Fruit fly (Drosophila melanogaster) whole organism, embryonic: Measurements from ENCODE around the gene CG31974.

ENCODE experiments used
- CG1024 ChIP-seq: fragments of 200-800 bp; sonication (Bioruptor generic); IDR thresholded peaks from 2 replicates; pipeline ENCODE4 v1.3.6; 2022; ENCODE audit warnings: missing biosample characterization, missing genetic modification characterization
- CG10565 ChIP-seq: fragments of 200-800 bp; sonication (Bioruptor generic); optimal IDR thresholded peaks from 3 replicates; lab custom pipeline; 2016; ENCODE audit warnings: missing biosample characterization, mild to moderate bottlenecking, missing genetic modification characterization
- CG11398 ChIP-seq: fragments of 200-800 bp; sonication (Bioruptor generic); optimal IDR thresholded peaks from 2 replicates; lab custom pipeline; 2016; ENCODE audit warnings: missing biosample characterization, missing genetic modification characterization
- CG11696 ChIP-seq: fragments of 200-800 bp; sonication (Bioruptor generic); IDR thresholded peaks from 2 replicates; pipeline ENCODE4 v1.3.6; 2022; ENCODE audit warnings: missing biosample characterization, missing genetic modification characterization
- CG15073 ChIP-seq: fragments of 200-800 bp; sonication (Bioruptor generic); optimal IDR thresholded peaks from 2 replicates; lab custom pipeline; 2016; ENCODE audit warnings: missing biosample characterization, missing genetic modification characterization
- CG1602 ChIP-seq: fragments of 200-800 bp; sonication (Bioruptor generic); optimal IDR thresholded peaks from 3 replicates; lab custom pipeline; 2016; ENCODE audit warnings: missing biosample characterization, missing genetic modification characterization
- CG17568 ChIP-seq: fragments of 200-800 bp; sonication (Bioruptor generic); optimal IDR thresholded peaks from 2 replicates; lab custom pipeline; 2018; ENCODE audit warnings: missing biosample characterization, mild to moderate bottlenecking, missing genetic modification characterization, moderate library complexity
- CG2120 ChIP-seq: fragments of 200-800 bp; sonication (Bioruptor generic); optimal IDR thresholded peaks from 3 replicates; lab custom pipeline; 2016; ENCODE audit warnings: missing biosample characterization, missing genetic modification characterization
- CG2712 ChIP-seq: fragments of 200-800 bp; optimal IDR thresholded peaks from 3 replicates; lab custom pipeline; 2019; ENCODE audit warnings: missing biosample characterization, mild to moderate bottlenecking, missing genetic modification characterization, moderate library complexity
- CG32532 ChIP-seq: fragments of 200-800 bp; sonication (Bioruptor generic); IDR thresholded peaks from 2 replicates; pipeline ENCODE4 v1.3.6; 2022; ENCODE audit warnings: missing biosample characterization, missing genetic modification characterization
- CG3281 ChIP-seq: fragments of 200-800 bp; sonication (Bioruptor generic); optimal IDR thresholded peaks from 3 replicates; lab custom pipeline; 2017; ENCODE audit warnings: missing biosample characterization, mild to moderate bottlenecking, missing genetic modification characterization
- CG43689 ChIP-seq: fragments of 200-800 bp; sonication (Bioruptor generic); IDR thresholded peaks from 2 replicates; pipeline ENCODE4 v1.3.6; 2022; ENCODE audit warnings: missing biosample characterization, missing genetic modification characterization
- CG4404 ChIP-seq: fragments of 200-800 bp; sonication (Bioruptor generic); IDR thresholded peaks from 2 replicates; pipeline ENCODE4 v1.3.6; 2022; ENCODE audit warnings: missing biosample characterization, missing genetic modification characterization
- CG5180 ChIP-seq: fragments of 200-800 bp; sonication (Bioruptor generic); optimal IDR thresholded peaks from 3 replicates; lab custom pipeline; 2017; ENCODE audit warnings: missing biosample characterization, missing genetic modification characterization, mild to moderate bottlenecking, moderate library complexity, missing genetic modification reagents
- CG6175 ChIP-seq: fragments of 200-800 bp; sonication (Bioruptor generic); IDR thresholded peaks from 3 replicates; pipeline ENCODE4 v1.3.6; 2022; ENCODE audit warnings: missing biosample characterization, missing genetic modification characterization
- CG6254 ChIP-seq: fragments of 200-800 bp; sonication (Bioruptor generic); optimal IDR thresholded peaks from 3 replicates; lab custom pipeline; 2017; ENCODE audit warnings: mild to moderate bottlenecking, missing biosample characterization, missing genetic modification reagents, missing genetic modification characterization
- CG7357 ChIP-seq: fragments of 200-800 bp; sonication (Bioruptor generic); IDR thresholded peaks from 3 replicates; pipeline ENCODE4 v1.3.6; 2022; ENCODE audit warnings: missing biosample characterization, missing genetic modification characterization
- CG7372 ChIP-seq: fragments of 200-800 bp; sonication (Bioruptor generic); IDR thresholded peaks from 2 replicates; pipeline ENCODE4 v1.3.6; 2022; ENCODE audit warnings: missing biosample characterization, missing genetic modification characterization
- CG9437 ChIP-seq: fragments of 200-800 bp; sonication (Bioruptor generic); optimal IDR thresholded peaks from 2 replicates; lab custom pipeline; 2018; ENCODE audit warnings: missing biosample characterization, mild to moderate bottlenecking, missing genetic modification characterization
- CG9817 ChIP-seq: fragments of 200-800 bp; sonication (Bioruptor generic); optimal IDR thresholded peaks from 2 replicates; lab custom pipeline; 2018; ENCODE audit warnings: missing biosample characterization, mild to moderate bottlenecking, missing genetic modification characterization, moderate library complexity
- Chrac-16 ChIP-seq: fragments of 200-800 bp; sonication (Bioruptor generic); optimal IDR thresholded peaks from 3 replicates; lab custom pipeline; 2016; ENCODE audit warnings: missing biosample characterization, missing genetic modification characterization
- Dbx ChIP-seq: fragments of 200-800 bp; sonication (Bioruptor generic); IDR thresholded peaks from 3 replicates; pipeline ENCODE4 v1.3.6; 2022; ENCODE audit warnings: missing biosample characterization, missing genetic modification characterization
- Deaf1 ChIP-seq: fragments of 200-800 bp; optimal IDR thresholded peaks from 3 replicates; lab custom pipeline; 2019; ENCODE audit warnings: missing biosample characterization, mild to moderate bottlenecking, missing genetic modification characterization, moderate library complexity
- Nf-YB ChIP-seq: fragments of 200-800 bp; sonication (Bioruptor generic); optimal IDR thresholded peaks from 3 replicates; lab custom pipeline; 2019; ENCODE audit warnings: missing biosample characterization, mild to moderate bottlenecking, missing genetic modification characterization, moderate library complexity
- NfI ChIP-seq: fragments of 200-800 bp; sonication (Bioruptor generic); optimal IDR thresholded peaks from 3 replicates; lab custom pipeline; 2018; ENCODE audit warnings: missing biosample characterization, mild to moderate bottlenecking, missing genetic modification characterization, moderate library complexity
- PHDP ChIP-seq: fragments of 200-800 bp; sonication (Bioruptor generic); optimal IDR thresholded peaks from 3 replicates; lab custom pipeline; 2018; ENCODE audit warnings: missing biosample characterization, mild to moderate bottlenecking, missing genetic modification characterization, moderate library complexity
- Ravus ChIP-seq: fragments of 200-800 bp; sonication (Bioruptor generic); IDR thresholded peaks from 2 replicates; pipeline ENCODE4 v1.3.6; 2022; ENCODE audit warnings: missing biosample characterization, missing genetic modification characterization
- Ssrp ChIP-seq: fragments of 200-800 bp; sonication (Bioruptor generic); optimal IDR thresholded peaks from 2 replicates; lab custom pipeline; 2018; ENCODE audit warnings: missing biosample characterization, mild to moderate bottlenecking, missing genetic modification characterization, moderate library complexity
- TFAM ChIP-seq: fragments of 200-800 bp; sonication (Bioruptor generic); optimal IDR thresholded peaks from 2 replicates; lab custom pipeline; 2017; ENCODE audit warnings: missing biosample characterization, missing genetic modification characterization, inconsistent platforms
- abd-A ChIP-seq: fragments of 200-800 bp; sonication (Bioruptor generic); optimal IDR thresholded peaks from 3 replicates; lab custom pipeline; 2019; ENCODE audit warnings: missing biosample characterization, mild to moderate bottlenecking, missing genetic modification characterization, moderate library complexity
- bowl ChIP-seq: fragments of 200-800 bp; sonication (Bioruptor generic); IDR thresholded peaks from 2 replicates; pipeline ENCODE4 v1.3.6; 2022; ENCODE audit warnings: missing biosample characterization, missing genetic modification characterization
- cas ChIP-seq: fragments of 200-800 bp; sonication (Bioruptor generic); IDR thresholded peaks from 2 replicates; pipeline ENCODE4 v1.3.6; 2022; ENCODE audit warnings: missing biosample characterization, missing genetic modification characterization
- corto ChIP-seq: fragments of 200-800 bp; sonication (Bioruptor generic); optimal IDR thresholded peaks from 2 replicates; lab custom pipeline; 2016; ENCODE audit warnings: missing biosample characterization, mild to moderate bottlenecking, missing genetic modification characterization, moderate library complexity
- crol ChIP-seq: fragments of 200-800 bp; sonication (Bioruptor generic); IDR thresholded peaks from 2 replicates; pipeline ENCODE4 v1.3.6; 2022; ENCODE audit warnings: missing biosample characterization, missing genetic modification characterization
- da ChIP-seq: fragments of 200-800 bp; sonication (Bioruptor generic); optimal IDR thresholded peaks from 2 replicates; lab custom pipeline; 2016; ENCODE audit warnings: missing biosample characterization, missing genetic modification characterization
- eve ChIP-seq, 2 experiments: fragments of >200 bp; optimal IDR thresholded peaks; 2 replicates each; lab custom pipeline; 2017; ENCODE audit warnings: missing biosample characterization in 2 of 2, missing genetic modification characterization in 2 of 2
- gem ChIP-seq: fragments of 200-800 bp; sonication (Bioruptor generic); optimal IDR thresholded peaks from 2 replicates; lab custom pipeline; 2019; ENCODE audit warnings: missing biosample characterization, mild to moderate bottlenecking, missing genetic modification characterization, moderate library complexity
- gsb ChIP-seq: fragments of 200-800 bp; sonication (Bioruptor generic); IDR thresholded peaks from 2 replicates; pipeline ENCODE4 v1.3.6; 2022; ENCODE audit warnings: missing biosample characterization, missing genetic modification characterization
- gsb-n ChIP-seq: fragments of 200-800 bp; sonication (Bioruptor generic); optimal IDR thresholded peaks from 3 replicates; lab custom pipeline; 2018; ENCODE audit warnings: missing biosample characterization, mild to moderate bottlenecking, missing genetic modification characterization
- gt ChIP-seq: fragments of 200-800 bp; sonication (Bioruptor generic); IDR thresholded peaks from 2 replicates; pipeline ENCODE4 v1.3.6; 2022; ENCODE audit warnings: missing biosample characterization, missing genetic modification characterization
- ham ChIP-seq: fragments of 200-800 bp; sonication (Bioruptor generic); IDR thresholded peaks from 2 replicates; pipeline ENCODE4 v1.3.6; 2022; ENCODE audit warnings: missing biosample characterization, missing genetic modification characterization
- inv ChIP-seq: fragments of 200-800 bp; sonication (Bioruptor generic); IDR thresholded peaks from 2 replicates; pipeline ENCODE4 v1.3.6; 2022; ENCODE audit warnings: missing biosample characterization, missing genetic modification characterization; ENCODE audit not compliant: partially characterized antibody
- nerfin-2 ChIP-seq: fragments of 200-800 bp; sonication (Bioruptor generic); IDR thresholded peaks from 2 replicates; pipeline ENCODE4 v1.3.6; 2022; ENCODE audit warnings: missing biosample characterization, missing genetic modification characterization; ENCODE audit not compliant: partially characterized antibody
- shn ChIP-seq: fragments of 200-800 bp; sonication (Bioruptor generic); optimal IDR thresholded peaks from 3 replicates; lab custom pipeline; 2016; ENCODE audit warnings: missing biosample characterization, missing genetic modification characterization
- sima ChIP-seq: fragments of 200-800 bp; sonication (Bioruptor generic); optimal IDR thresholded peaks from 2 replicates; lab custom pipeline; 2016; ENCODE audit warnings: missing biosample characterization, missing genetic modification characterization
- slbo ChIP-seq: fragments of 200-800 bp; sonication (Bioruptor generic); IDR thresholded peaks from 2 replicates; pipeline ENCODE4 v1.3.6; 2022; ENCODE audit warnings: missing biosample characterization, missing genetic modification characterization
- stc ChIP-seq: fragments of 200-800 bp; sonication (Bioruptor generic); IDR thresholded peaks from 2 replicates; pipeline ENCODE4 v1.3.6; 2022; ENCODE audit warnings: missing biosample characterization, missing genetic modification characterization
- toy ChIP-seq: fragments of 200-800 bp; sonication (Bioruptor generic); IDR thresholded peaks from 2 replicates; pipeline ENCODE4 v1.3.6; 2022; ENCODE audit warnings: missing biosample characterization, missing genetic modification characterization
- vvl ChIP-seq: fragments of 200-800 bp; sonication (Bioruptor generic); IDR thresholded peaks from 2 replicates; pipeline ENCODE4 v1.3.6; 2022; ENCODE audit warnings: missing biosample characterization, missing genetic modification characterization
- zfh1 ChIP-seq: fragments of 200-800 bp; sonication (Bioruptor generic); IDR thresholded peaks from 3 replicates; pipeline ENCODE4 v1.3.6; 2022; ENCODE audit warnings: missing biosample characterization, missing genetic modification characterization

The CG31974 gene

dm6 chr2L:131466-132270, 11.2 kb downstream of the CG31974 start, which contains the start of gene Gs1 (continued):
- TF ChIP-seq CG1602 (GFP tag; lab: Kevin White, UChicago): no peak
- TF ChIP-seq gsb-n (tag; lab: Kevin White, UChicago): peak; percentile 27
- peak; percentile 96 for TF ChIP-seq CG6175 (GFP tag; lab: Robert Waterston, UW)
- peak; percentile 46 for TF ChIP-seq CG17568 (GFP tag; lab: Kevin White, UChicago)
- TF ChIP-seq CG9437: no peak
- TF ChIP-seq CG1024 (GFP tag; lab: Robert Waterston, UW): no peak
- no peak for TF ChIP-seq CG11398 (GFP tag; lab: Kevin White, UChicago)
- no peak for TF ChIP-seq Ssrp (tag; lab: Kevin White, UChicago)
- no peak for TF ChIP-seq gsb (GFP tag; lab: Robert Waterston, UW)
- TF ChIP-seq vvl (GFP tag; lab: Robert Waterston, UW): peak; percentile 59; the same call in 1 of the 2 replicates
- TF ChIP-seq nerfin-2: no peak
- TF ChIP-seq Nf-YB (GFP tag; lab: Kevin White, UChicago): peak; percentile 65
- TF ChIP-seq slbo (GFP tag; lab: Robert Waterston, UW): no peak
- peak; percentile 37 for TF ChIP-seq NfI (GFP tag; lab: Kevin White, UChicago)
- no peak for TF ChIP-seq inv (GFP tag; lab: Robert Waterston, UW)
- TF ChIP-seq CG7372 (GFP tag; lab: Robert Waterston, UW): no peak
- TF ChIP-seq sima (GFP tag; lab: Kevin White, UChicago): no peak
- TF ChIP-seq gt (GFP tag; lab: Robert Waterston, UW): no peak
- TF ChIP-seq zfh1 (GFP tag; lab: Robert Waterston, UW): 0 out of 3 replicates have a peak, but pooled peaks have one; percentile 12
- peak; percentile 60; the same call in 1 of the 2 replicates for TF ChIP-seq CG32532 (GFP tag; lab: Robert Waterston, UW)
- no peak for TF ChIP-seq gem (tag; lab: Kevin White, UChicago)
- TF ChIP-seq ham: no peak
- no peak for TF ChIP-seq bowl
- TF ChIP-seq CG3281 (GFP tag; lab: Kevin White, UChicago): peak; percentile 9
- TF ChIP-seq CG43689 (GFP tag; lab: Robert Waterston, UW): peak; percentile 12; the same call in 1 of the 2 replicates
- TF ChIP-seq shn (GFP tag; lab: Kevin White, UChicago): no peak
- peak; percentile 30 for TF ChIP-seq CG2712 (tag; lab: Kevin White, UChicago)
- TF ChIP-seq CG10565 (GFP tag; lab: Kevin White, UChicago): no peak
- no peak for TF ChIP-seq CG9817 (tag; lab: Kevin White, UChicago)
- no peak for TF ChIP-seq corto (GFP tag; lab: Kevin White, UChicago)
- TF ChIP-seq Dbx: peak; percentile 16; the same call in 1 of the 3 replicates
- TF ChIP-seq stc (GFP tag; lab: Robert Waterston, UW): 0 out of 2 replicates have a peak, but pooled peaks have one; percentile 18
- no peak for TF ChIP-seq da (GFP tag; lab: Kevin White, UChicago)
- TF ChIP-seq CG15073 (GFP tag; lab: Kevin White, UChicago): no peak
- no peak for TF ChIP-seq toy (GFP tag; lab: Robert Waterston, UW)
- no peak for TF ChIP-seq CG7357
- TF ChIP-seq CG4404 (GFP tag; lab: Robert Waterston, UW): no peak
- peak; percentile 13 for TF ChIP-seq CG6254 (GFP tag; lab: Kevin White, UChicago)
- no peak for TF ChIP-seq Chrac-16 (GFP tag; lab: Kevin White, UChicago)
- peak; percentile 32; the same call in 1 of the 2 replicates for TF ChIP-seq crol (GFP tag; lab: Robert Waterston, UW)
- TF ChIP-seq abd-A (tag; lab: Kevin White, UChicago): peak; percentile 79
- no peak for TF ChIP-seq cas (GFP tag; lab: Robert Waterston, UW)
- TF ChIP-seq TFAM: no peak
- no peak for TF ChIP-seq Ravus (GFP tag; lab: Robert Waterston, UW)
- TF ChIP-seq Deaf1 (tag; lab: Kevin White, UChicago): peak; percentile 98
- peak; percentile 35 for TF ChIP-seq CG2120
- TF ChIP-seq CG5180 (GFP tag; lab: Kevin White, UChicago): peak; percentile 10
- TF ChIP-seq CG11696 (GFP tag; lab: Robert Waterston, UW): no peak
- TF ChIP-seq eve (GFP tag; optimal IDR thresholded peaks at IDR 0.05; lab: Kevin White, UChicago): peak in 1 of 2 experiments; percentile 87
- peak; percentile 20 for TF ChIP-seq PHDP
